Worm (Caenorhabditis elegans): ENCODE measurements around the gene F37B12.3.

DNA sequence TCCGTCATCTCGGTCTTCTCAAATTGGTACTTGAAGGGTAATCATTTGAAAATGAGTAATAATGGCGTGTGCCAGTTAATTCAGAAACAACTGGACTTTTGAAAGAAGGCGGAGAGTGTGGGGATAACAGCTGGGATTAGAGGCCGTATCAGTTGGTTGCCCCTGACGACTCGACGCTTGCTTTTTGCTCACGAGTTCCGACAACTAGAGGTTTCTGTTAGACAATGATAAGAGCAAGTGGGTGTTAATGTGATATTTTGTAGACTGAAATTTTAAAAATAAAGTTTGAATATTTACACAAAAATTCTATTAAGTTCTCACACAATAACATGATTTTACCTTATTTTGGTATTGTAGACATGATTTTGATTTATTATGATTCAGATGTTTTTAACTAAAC lies 36.1 kb downstream of the F37B12.3 start, which contains the start of gene F44G4.7:
- TF ChIP-seq tbp1 (GFP tag; optimal IDR thresholded peaks at IDR 0.05) (no peak), hmg-1.2 (GFP tag; IDR thresholded peaks at IDR 0.05) (no peak), akir-1 (GFP tag; optimal IDR thresholded peaks at IDR 0.05) (no peak), F49E8.2 (tag; optimal IDR thresholded peaks at IDR 0.05; ENCODE audit: insufficient read depth) (no peak), ztf-28 (GFP tag; IDR thresholded peaks at IDR 0.05) (no peak), dpl-1 (GFP tag; optimal IDR thresholded peaks at IDR 0.05) (no peak), sea-2 (GFP tag; IDR thresholded peaks at IDR 0.05) (no peak), let-607 (tag; optimal IDR thresholded peaks at IDR 0.05) (no peak), zim-3 (tag; optimal IDR thresholded peaks at IDR 0.05) (no peak)
